Worm (Caenorhabditis elegans) whole organism, L3 larva: ENCODE results near the gene srw-62.
A peak's percentile ranks its signal among the peaks of the same experiment; 100 is the strongest.

Source experiments
- R02D3.7 ChIP-seq: fragments of 150-350 bp; optimal IDR thresholded peaks from 2 replicates; lab custom pipeline; 2014; ENCODE audit warnings: missing biosample characterization, missing genetic modification characterization
- ZK546.5 ChIP-seq: sonication (generic microtip); optimal IDR thresholded peaks from 2 replicates; lab custom pipeline; 2017; ENCODE audit warnings: missing biosample characterization, missing genetic modification characterization
- aly-2 ChIP-seq: fragments of 150-350 bp; optimal IDR thresholded peaks from 2 replicates; lab custom pipeline; 2014; ENCODE audit warnings: missing biosample characterization, missing genetic modification characterization
- ama-1 ChIP-seq: fragments of 150-350 bp; optimal IDR thresholded peaks from 2 replicates; lab custom pipeline; 2018
- ceh-16 ChIP-seq: sonication (generic microtip); optimal IDR thresholded peaks from 2 replicates; lab custom pipeline; 2017; ENCODE audit warnings: missing biosample characterization, missing genetic modification characterization
- ceh-28 ChIP-seq: fragments of 150-350 bp; optimal IDR thresholded peaks from 2 replicates; lab custom pipeline; 2014; ENCODE audit warnings: missing biosample characterization, missing genetic modification reagents, missing genetic modification characterization
- ceh-82 ChIP-seq: fragments of 150-350 bp; optimal IDR thresholded peaks from 2 replicates; lab custom pipeline; 2014; ENCODE audit warnings: missing biosample characterization, missing genetic modification characterization
- ceh-9 ChIP-seq: sonication (generic microtip); optimal IDR thresholded peaks from 2 replicates; lab custom pipeline; 2018; ENCODE audit warnings: missing biosample characterization, missing genetic modification characterization
- daf-12 ChIP-seq: fragments of 150-350 bp; optimal IDR thresholded peaks from 2 replicates; lab custom pipeline; 2014; ENCODE audit warnings: missing biosample characterization, missing genetic modification reagents, missing genetic modification characterization
- egl-27 ChIP-seq: sonication (generic microtip); optimal IDR thresholded peaks from 4 replicates; lab custom pipeline; 2017; ENCODE audit warnings: missing biosample characterization, missing genetic modification reagents, missing genetic modification characterization
- egl-5 ChIP-seq: fragments of 150-350 bp; optimal IDR thresholded peaks from 2 replicates; lab custom pipeline; 2017; ENCODE audit warnings: missing biosample characterization, missing genetic modification reagents, missing genetic modification characterization, inconsistent platforms
- elt-1 ChIP-seq: fragments of 150-350 bp; optimal IDR thresholded peaks from 2 replicates; lab custom pipeline; 2014; ENCODE audit warnings: missing biosample characterization, missing genetic modification characterization
- elt-2 ChIP-seq: sonication (generic microtip); optimal IDR thresholded peaks from 2 replicates; lab custom pipeline; 2016; ENCODE audit warnings: missing genetic modification reagents, mild to moderate bottlenecking, missing genetic modification characterization, missing compliant biosample characterization
- elt-3 ChIP-seq, 3 experiments: fragments of 150-350 bp in 1 of 3; sonication (generic microtip) in 2 of 3; optimal IDR thresholded peaks; 2 replicates in 2 of 3; 4 replicates in 1 of 3; lab custom pipeline; 2014 to 2017; ENCODE audit warnings: missing biosample characterization in 3 of 3, missing genetic modification characterization in 3 of 3
- eor-1 ChIP-seq, 2 experiments: fragments of 150-350 bp; optimal IDR thresholded peaks; 2 replicates each; lab custom pipeline; 2014 to 2018; ENCODE audit warnings: missing biosample characterization in 2 of 2, missing genetic modification characterization in 2 of 2
- fkh-10 ChIP-seq: sonication (generic microtip); optimal IDR thresholded peaks from 2 replicates; lab custom pipeline; 2017; ENCODE audit warnings: missing biosample characterization, missing genetic modification reagents, missing genetic modification characterization
- fkh-2 ChIP-seq: fragments of 150-350 bp; optimal IDR thresholded peaks from 2 replicates; lab custom pipeline; 2014; ENCODE audit warnings: missing biosample characterization, missing genetic modification reagents, missing genetic modification characterization
- fos-1 ChIP-seq: fragments of 150-350 bp; optimal IDR thresholded peaks from 2 replicates; lab custom pipeline; 2014; ENCODE audit warnings: missing biosample characterization, missing genetic modification characterization
- hmg-11 ChIP-seq: sonication (generic microtip); optimal IDR thresholded peaks from 2 replicates; lab custom pipeline; 2016; ENCODE audit warnings: missing genetic modification characterization, missing compliant biosample characterization
- jun-1 ChIP-seq: fragments of 150-350 bp; optimal IDR thresholded peaks from 2 replicates; lab custom pipeline; 2014; ENCODE audit warnings: missing biosample characterization, missing genetic modification reagents, missing genetic modification characterization
- lin-15B ChIP-seq: fragments of 150-350 bp; optimal IDR thresholded peaks from 2 replicates; lab custom pipeline; 2014; ENCODE audit warnings: missing biosample characterization, missing genetic modification characterization
- lin-39 ChIP-seq: fragments of 150-350 bp; optimal IDR thresholded peaks from 2 replicates; lab custom pipeline; 2018; ENCODE audit warnings: missing biosample characterization, missing genetic modification reagents, missing genetic modification characterization
- lsy-12 ChIP-seq: sonication (generic microtip); optimal IDR thresholded peaks from 2 replicates; lab custom pipeline; 2016; ENCODE audit warnings: mild to moderate bottlenecking, missing genetic modification characterization, missing compliant biosample characterization
- mdl-1 ChIP-seq: fragments of 150-350 bp; optimal IDR thresholded peaks from 2 replicates; lab custom pipeline; 2014; ENCODE audit warnings: missing biosample characterization, missing genetic modification characterization
- mml-1 ChIP-seq: fragments of 150-350 bp; sonication (generic microtip); optimal IDR thresholded peaks from 3 replicates; lab custom pipeline; 2014; ENCODE audit warnings: missing biosample characterization, missing genetic modification characterization
- nfya-1 ChIP-seq: sonication (generic microtip); optimal IDR thresholded peaks from 2 replicates; lab custom pipeline; 2017; ENCODE audit warnings: missing genetic modification characterization, mild to moderate bottlenecking, missing compliant biosample characterization, antibody characterized with exemption, moderate library complexity; ENCODE audit not compliant: insufficient read depth
- nhr-11 ChIP-seq: fragments of 150-350 bp; optimal IDR thresholded peaks from 2 replicates; lab custom pipeline; 2014; ENCODE audit warnings: missing biosample characterization, missing genetic modification characterization
- nhr-12 ChIP-seq: fragments of 150-350 bp; optimal IDR thresholded peaks from 2 replicates; lab custom pipeline; 2014; ENCODE audit warnings: missing biosample characterization, missing genetic modification characterization
- nhr-23 ChIP-seq: fragments of 150-350 bp; optimal IDR thresholded peaks from 2 replicates; lab custom pipeline; 2014; ENCODE audit warnings: missing biosample characterization, missing genetic modification reagents, missing genetic modification characterization
- nhr-237 ChIP-seq: fragments of 150-350 bp; optimal IDR thresholded peaks from 2 replicates; lab custom pipeline; 2014; ENCODE audit warnings: missing biosample characterization, missing genetic modification characterization
- nhr-25 ChIP-seq: sonication (generic microtip); optimal IDR thresholded peaks from 2 replicates; lab custom pipeline; 2017; ENCODE audit warnings: missing biosample characterization, missing genetic modification characterization
- nhr-28 ChIP-seq: fragments of 150-350 bp; optimal IDR thresholded peaks from 2 replicates; lab custom pipeline; 2014; ENCODE audit warnings: missing biosample characterization, missing genetic modification characterization
- nhr-43 ChIP-seq: sonication (generic microtip); optimal IDR thresholded peaks from 2 replicates; lab custom pipeline; 2016; ENCODE audit warnings: mild to moderate bottlenecking, missing genetic modification characterization, missing compliant biosample characterization; ENCODE audit not compliant: poor library complexity, severe bottlenecking
- nhr-67 ChIP-seq: fragments of 150-350 bp; optimal IDR thresholded peaks from 2 replicates; lab custom pipeline; 2014; ENCODE audit warnings: missing biosample characterization, missing genetic modification characterization
- nhr-76 ChIP-seq: fragments of 150-350 bp; sonication (generic microtip); optimal IDR thresholded peaks from 5 replicates; lab custom pipeline; 2014; ENCODE audit warnings: missing biosample characterization, missing genetic modification characterization
- nhr-77 ChIP-seq: fragments of 150-350 bp; optimal IDR thresholded peaks from 2 replicates; lab custom pipeline; 2014; ENCODE audit warnings: missing biosample characterization, missing genetic modification characterization
- pha-4 ChIP-seq: fragments of 150-350 bp; optimal IDR thresholded peaks from 2 replicates; lab custom pipeline; 2014; ENCODE audit warnings: missing biosample characterization, missing genetic modification reagents, missing genetic modification characterization
- pqm-1 ChIP-seq: fragments of 150-350 bp; optimal IDR thresholded peaks from 2 replicates; lab custom pipeline; 2017; ENCODE audit warnings: missing biosample characterization, missing genetic modification characterization, inconsistent platforms
- sea-2 ChIP-seq: fragments of 150-350 bp; sonication (generic microtip); optimal IDR thresholded peaks from 4 replicates; lab custom pipeline; 2014; ENCODE audit warnings: missing biosample characterization, missing genetic modification reagents, missing genetic modification characterization
- skn-1 ChIP-seq: fragments of 150-350 bp; optimal IDR thresholded peaks from 2 replicates; lab custom pipeline; 2014; ENCODE audit warnings: missing biosample characterization, missing genetic modification characterization
- snpc-4 ChIP-seq: fragments of 150-350 bp; optimal IDR thresholded peaks from 2 replicates; lab custom pipeline; 2014; ENCODE audit warnings: missing biosample characterization, missing genetic modification characterization
- tbx-2 ChIP-seq: sonication (generic microtip); optimal IDR thresholded peaks from 2 replicates; lab custom pipeline; 2016; ENCODE audit warnings: mild to moderate bottlenecking, missing genetic modification characterization, missing compliant biosample characterization
- unc-39 ChIP-seq: sonication (generic microtip); optimal IDR thresholded peaks from 4 replicates; lab custom pipeline; 2017; ENCODE audit warnings: missing biosample characterization, missing genetic modification characterization
- unc-62 ChIP-seq: fragments of 150-350 bp; sonication (generic microtip); optimal IDR thresholded peaks from 4 replicates; lab custom pipeline; 2014; ENCODE audit warnings: missing biosample characterization, missing genetic modification reagents, missing genetic modification characterization
- zag-1 ChIP-seq: fragments of 150-350 bp; optimal IDR thresholded peaks from 2 replicates; lab custom pipeline; 2014; ENCODE audit warnings: missing biosample characterization, missing genetic modification characterization
- ztf-11 ChIP-seq: fragments of 150-350 bp; optimal IDR thresholded peaks from 2 replicates; lab custom pipeline; 2014; ENCODE audit warnings: missing biosample characterization, missing genetic modification characterization
- ztf-4 ChIP-seq: fragments of 150-350 bp; optimal IDR thresholded peaks from 2 replicates; lab custom pipeline; 2014; ENCODE audit warnings: missing biosample characterization, missing genetic modification characterization

srw-62 gene

ce11 chrII:7860221-7860928, 35.2 kb downstream of the srw-62 start, which contains the start of gene lin-5:
Gene lin-5, plus strand, starts transcription at chrII:7860574.
- TF ChIP-seq fkh-2 (tag; lab: Kevin White, UChicago): no peak
- TF ChIP-seq pha-4 (tag; lab: Kevin White, UChicago): peak; percentile 57
- TF ChIP-seq elt-1 (tag; lab: Kevin White, UChicago): no peak
- no peak for TF ChIP-seq nhr-11 (tag; lab: Kevin White, UChicago)
- TF ChIP-seq elt-2 (tag; lab: Kevin White, UChicago): peak; percentile 5
- no peak for TF ChIP-seq ceh-28
- no peak for TF ChIP-seq unc-62 (GFP tag; lab: Kevin White, UChicago)
- peak; percentile 59 for TF ChIP-seq snpc-4
- TF ChIP-seq fkh-10 (GFP tag; lab: Kevin White, UChicago): no peak
- TF ChIP-seq skn-1 (tag; lab: Kevin White, UChicago): no peak
- TF ChIP-seq nhr-23 (tag; lab: Kevin White, UChicago): no peak
- no peak for TF ChIP-seq nhr-67 (tag; lab: Kevin White, UChicago)
- no peak for TF ChIP-seq ztf-11
- no peak for TF ChIP-seq aly-2 (tag; lab: Kevin White, UChicago)
- no peak for TF ChIP-seq nhr-28
- no peak for TF ChIP-seq unc-39 (tag; lab: Kevin White, UChicago)
- TF ChIP-seq lin-39 (tag; lab: Kevin White, UChicago): peak; percentile 64
- TF ChIP-seq nhr-237 (tag; lab: Kevin White, UChicago): no peak
- TF ChIP-seq fos-1: no peak
- TF ChIP-seq mdl-1 (tag; lab: Kevin White, UChicago): no peak
- TF ChIP-seq ceh-9: no peak
- TF ChIP-seq tbx-2: no peak
- no peak for TF ChIP-seq nhr-77 (tag; lab: Kevin White, UChicago)
- no peak for TF ChIP-seq eor-1 (tag; optimal IDR thresholded peaks at IDR 0.05; lab: Kevin White, UChicago)
- TF ChIP-seq R02D3.7 (tag; lab: Kevin White, UChicago): no peak
- peak; percentile 67 for TF ChIP-seq nfya-1
- TF ChIP-seq daf-12 (tag; lab: Kevin White, UChicago): no peak
- TF ChIP-seq nhr-25 (tag; lab: Kevin White, UChicago): peak; percentile 19
- TF ChIP-seq nhr-76 (tag; lab: Kevin White, UChicago): no peak
- TF ChIP-seq ceh-82 (tag; lab: Kevin White, UChicago): no peak
- no peak for TF ChIP-seq sea-2 (GFP tag; lab: Kevin White, UChicago)
- TF ChIP-seq ZK546.5 (tag; lab: Kevin White, UChicago): no peak
- TF ChIP-seq mml-1 (tag; lab: Kevin White, UChicago): no peak
- TF ChIP-seq lsy-12 (tag; lab: Kevin White, UChicago): no peak
- TF ChIP-seq nhr-43 (tag; lab: Kevin White, UChicago): no peak
- no peak for TF ChIP-seq zag-1 (tag; lab: Kevin White, UChicago)
- TF ChIP-seq egl-5 (tag; lab: Kevin White, UChicago): peak; percentile 54
- TF ChIP-seq ceh-16: no peak
- TF ChIP-seq ztf-4: no peak
- TF ChIP-seq nhr-12 (tag; lab: Kevin White, UChicago): no peak
- TF ChIP-seq ama-1 (lab: Kevin White, UChicago): no peak
- TF ChIP-seq egl-27: no peak
- TF ChIP-seq pqm-1 (tag; lab: Kevin White, UChicago): no peak
- no peak for TF ChIP-seq jun-1
- TF ChIP-seq elt-3 (tag; optimal IDR thresholded peaks at IDR 0.05; lab: Kevin White, UChicago): no peak
- peak; percentile 57 for TF ChIP-seq hmg-11 (tag; lab: Kevin White, UChicago)
- peak; percentile 79 for TF ChIP-seq lin-15B (tag; lab: Kevin White, UChicago)
